Worm (Caenorhabditis elegans) whole organism, late embryonic: ENCODE data around the gene gcy-36.

ENCODE experiments used
- dve-1 ChIP-seq: sonication (generic microtip); optimal IDR thresholded peaks from 2 replicates; lab custom pipeline; 2017; ENCODE audit warnings: antibody characterized with exemption, mild to moderate bottlenecking, missing genetic modification characterization, missing compliant biosample characterization
- tbx-2 ChIP-seq: sonication (generic microtip); optimal IDR thresholded peaks from 2 replicates; lab custom pipeline; 2016; ENCODE audit warnings: missing genetic modification characterization, missing compliant biosample characterization

- TF ChIP-seq tbx-2 (tag; lab: Kevin White, UChicago) (no peak), dve-1 (tag; lab: Kevin White, UChicago) (no peak)
These were observed 45.3 kb upstream of the gcy-36 start, which contains the start of gene flp-32 for ce11 chrX:15433487-15433886.
